Worm (Caenorhabditis elegans) whole organism, L3 larva: ENCODE measurements around the gene C49F8.3.

Experiments
- R02D3.7 ChIP-seq: fragments of 150-350 bp; optimal IDR thresholded peaks from 2 replicates; lab custom pipeline; 2014; ENCODE audit warnings: missing biosample characterization, missing genetic modification characterization
- ZK546.5 ChIP-seq: sonication (generic microtip); optimal IDR thresholded peaks from 2 replicates; lab custom pipeline; 2017; ENCODE audit warnings: missing biosample characterization, missing genetic modification characterization
- ama-1 ChIP-seq: fragments of 150-350 bp; optimal IDR thresholded peaks from 2 replicates; lab custom pipeline; 2018
- ceh-28 ChIP-seq: fragments of 150-350 bp; optimal IDR thresholded peaks from 2 replicates; lab custom pipeline; 2014; ENCODE audit warnings: missing biosample characterization, missing genetic modification reagents, missing genetic modification characterization
- ceh-82 ChIP-seq: fragments of 150-350 bp; optimal IDR thresholded peaks from 2 replicates; lab custom pipeline; 2014; ENCODE audit warnings: missing biosample characterization, missing genetic modification characterization
- ceh-9 ChIP-seq: sonication (generic microtip); optimal IDR thresholded peaks from 2 replicates; lab custom pipeline; 2018; ENCODE audit warnings: missing biosample characterization, missing genetic modification characterization
- egl-27 ChIP-seq: sonication (generic microtip); optimal IDR thresholded peaks from 4 replicates; lab custom pipeline; 2017; ENCODE audit warnings: missing biosample characterization, missing genetic modification reagents, missing genetic modification characterization
- egl-5 ChIP-seq: fragments of 150-350 bp; optimal IDR thresholded peaks from 2 replicates; lab custom pipeline; 2017; ENCODE audit warnings: missing biosample characterization, missing genetic modification reagents, missing genetic modification characterization, inconsistent platforms
- elt-1 ChIP-seq: fragments of 150-350 bp; optimal IDR thresholded peaks from 2 replicates; lab custom pipeline; 2014; ENCODE audit warnings: missing biosample characterization, missing genetic modification characterization
- elt-2 ChIP-seq: sonication (generic microtip); optimal IDR thresholded peaks from 2 replicates; lab custom pipeline; 2016; ENCODE audit warnings: missing genetic modification reagents, mild to moderate bottlenecking, missing genetic modification characterization, missing compliant biosample characterization
- elt-3 ChIP-seq, 3 experiments: fragments of 150-350 bp in 1 of 3; sonication (generic microtip) in 2 of 3; optimal IDR thresholded peaks; 2 replicates in 2 of 3; 4 replicates in 1 of 3; lab custom pipeline; 2014 to 2017; ENCODE audit warnings: missing biosample characterization in 3 of 3, missing genetic modification characterization in 3 of 3
- eor-1 ChIP-seq, 2 experiments: fragments of 150-350 bp; optimal IDR thresholded peaks; 2 replicates each; lab custom pipeline; 2014 to 2018; ENCODE audit warnings: missing biosample characterization in 2 of 2, missing genetic modification characterization in 2 of 2
- fkh-10 ChIP-seq: sonication (generic microtip); optimal IDR thresholded peaks from 2 replicates; lab custom pipeline; 2017; ENCODE audit warnings: missing biosample characterization, missing genetic modification reagents, missing genetic modification characterization
- fos-1 ChIP-seq: fragments of 150-350 bp; optimal IDR thresholded peaks from 2 replicates; lab custom pipeline; 2014; ENCODE audit warnings: missing biosample characterization, missing genetic modification characterization
- hmg-11 ChIP-seq: sonication (generic microtip); optimal IDR thresholded peaks from 2 replicates; lab custom pipeline; 2016; ENCODE audit warnings: missing genetic modification characterization, missing compliant biosample characterization
- jun-1 ChIP-seq: fragments of 150-350 bp; optimal IDR thresholded peaks from 2 replicates; lab custom pipeline; 2014; ENCODE audit warnings: missing biosample characterization, missing genetic modification reagents, missing genetic modification characterization
- lin-15B ChIP-seq: fragments of 150-350 bp; optimal IDR thresholded peaks from 2 replicates; lab custom pipeline; 2014; ENCODE audit warnings: missing biosample characterization, missing genetic modification characterization
- lin-39 ChIP-seq: fragments of 150-350 bp; optimal IDR thresholded peaks from 2 replicates; lab custom pipeline; 2018; ENCODE audit warnings: missing biosample characterization, missing genetic modification reagents, missing genetic modification characterization
- lsy-12 ChIP-seq: sonication (generic microtip); optimal IDR thresholded peaks from 2 replicates; lab custom pipeline; 2016; ENCODE audit warnings: mild to moderate bottlenecking, missing genetic modification characterization, missing compliant biosample characterization
- mdl-1 ChIP-seq: fragments of 150-350 bp; optimal IDR thresholded peaks from 2 replicates; lab custom pipeline; 2014; ENCODE audit warnings: missing biosample characterization, missing genetic modification characterization
- mml-1 ChIP-seq: fragments of 150-350 bp; sonication (generic microtip); optimal IDR thresholded peaks from 3 replicates; lab custom pipeline; 2014; ENCODE audit warnings: missing biosample characterization, missing genetic modification characterization
- nfya-1 ChIP-seq: sonication (generic microtip); optimal IDR thresholded peaks from 2 replicates; lab custom pipeline; 2017; ENCODE audit warnings: missing genetic modification characterization, mild to moderate bottlenecking, missing compliant biosample characterization, antibody characterized with exemption, moderate library complexity; ENCODE audit not compliant: insufficient read depth
- nhr-11 ChIP-seq: fragments of 150-350 bp; optimal IDR thresholded peaks from 2 replicates; lab custom pipeline; 2014; ENCODE audit warnings: missing biosample characterization, missing genetic modification characterization
- nhr-12 ChIP-seq: fragments of 150-350 bp; optimal IDR thresholded peaks from 2 replicates; lab custom pipeline; 2014; ENCODE audit warnings: missing biosample characterization, missing genetic modification characterization
- nhr-23 ChIP-seq: fragments of 150-350 bp; optimal IDR thresholded peaks from 2 replicates; lab custom pipeline; 2014; ENCODE audit warnings: missing biosample characterization, missing genetic modification reagents, missing genetic modification characterization
- nhr-237 ChIP-seq: fragments of 150-350 bp; optimal IDR thresholded peaks from 2 replicates; lab custom pipeline; 2014; ENCODE audit warnings: missing biosample characterization, missing genetic modification characterization
- nhr-25 ChIP-seq: sonication (generic microtip); optimal IDR thresholded peaks from 2 replicates; lab custom pipeline; 2017; ENCODE audit warnings: missing biosample characterization, missing genetic modification characterization
- nhr-28 ChIP-seq: fragments of 150-350 bp; optimal IDR thresholded peaks from 2 replicates; lab custom pipeline; 2014; ENCODE audit warnings: missing biosample characterization, missing genetic modification characterization
- nhr-43 ChIP-seq: sonication (generic microtip); optimal IDR thresholded peaks from 2 replicates; lab custom pipeline; 2016; ENCODE audit warnings: mild to moderate bottlenecking, missing genetic modification characterization, missing compliant biosample characterization; ENCODE audit not compliant: poor library complexity, severe bottlenecking
- nhr-67 ChIP-seq: fragments of 150-350 bp; optimal IDR thresholded peaks from 2 replicates; lab custom pipeline; 2014; ENCODE audit warnings: missing biosample characterization, missing genetic modification characterization
- nhr-76 ChIP-seq: fragments of 150-350 bp; sonication (generic microtip); optimal IDR thresholded peaks from 5 replicates; lab custom pipeline; 2014; ENCODE audit warnings: missing biosample characterization, missing genetic modification characterization
- nhr-77 ChIP-seq: fragments of 150-350 bp; optimal IDR thresholded peaks from 2 replicates; lab custom pipeline; 2014; ENCODE audit warnings: missing biosample characterization, missing genetic modification characterization
- pha-4 ChIP-seq: fragments of 150-350 bp; optimal IDR thresholded peaks from 2 replicates; lab custom pipeline; 2014; ENCODE audit warnings: missing biosample characterization, missing genetic modification reagents, missing genetic modification characterization
- pqm-1 ChIP-seq: fragments of 150-350 bp; optimal IDR thresholded peaks from 2 replicates; lab custom pipeline; 2017; ENCODE audit warnings: missing biosample characterization, missing genetic modification characterization, inconsistent platforms
- sea-2 ChIP-seq: fragments of 150-350 bp; sonication (generic microtip); optimal IDR thresholded peaks from 4 replicates; lab custom pipeline; 2014; ENCODE audit warnings: missing biosample characterization, missing genetic modification reagents, missing genetic modification characterization
- skn-1 ChIP-seq: fragments of 150-350 bp; optimal IDR thresholded peaks from 2 replicates; lab custom pipeline; 2014; ENCODE audit warnings: missing biosample characterization, missing genetic modification characterization
- tbx-2 ChIP-seq: sonication (generic microtip); optimal IDR thresholded peaks from 2 replicates; lab custom pipeline; 2016; ENCODE audit warnings: mild to moderate bottlenecking, missing genetic modification characterization, missing compliant biosample characterization
- unc-39 ChIP-seq: sonication (generic microtip); optimal IDR thresholded peaks from 4 replicates; lab custom pipeline; 2017; ENCODE audit warnings: missing biosample characterization, missing genetic modification characterization
- ztf-4 ChIP-seq: fragments of 150-350 bp; optimal IDR thresholded peaks from 2 replicates; lab custom pipeline; 2014; ENCODE audit warnings: missing biosample characterization, missing genetic modification characterization

The C49F8.3 gene

ce11 chrX:13350123-13350798 lies 37.1 kb downstream of the C49F8.3 start:
- TF ChIP-seq nhr-76 (no peak), nhr-43 (tag; lab: Kevin White, UChicago) (peak; percentile 71), lsy-12 (tag; lab: Kevin White, UChicago) (no peak), lin-39 (tag; lab: Kevin White, UChicago) (peak; percentile 19), sea-2 (GFP tag; lab: Kevin White, UChicago) (no peak), nhr-23 (tag; lab: Kevin White, UChicago) (no peak), mml-1 (tag; lab: Kevin White, UChicago) (no peak), ama-1 (peak; percentile 78)

ce11 chrX:13349230-13350122 lies 37.9 kb downstream of the C49F8.3 start:
- peak; percentile 24 for TF ChIP-seq R02D3.7 (tag; lab: Kevin White, UChicago)
- TF ChIP-seq nhr-28 (tag; lab: Kevin White, UChicago): peak; percentile 54
- TF ChIP-seq nhr-23 (tag; lab: Kevin White, UChicago): peak; percentile 31
- no peak for TF ChIP-seq ceh-9 (tag; lab: Kevin White, UChicago)
- no peak for TF ChIP-seq hmg-11
- peak; percentile 79 for TF ChIP-seq pqm-1 (tag; lab: Kevin White, UChicago)
- no peak for TF ChIP-seq nhr-77 (tag; lab: Kevin White, UChicago)
- no peak for TF ChIP-seq ZK546.5
- no peak for TF ChIP-seq mdl-1 (tag; lab: Kevin White, UChicago)
- TF ChIP-seq ama-1: peak; percentile 98
- peak; percentile 83 for TF ChIP-seq tbx-2 (tag; lab: Kevin White, UChicago)
- TF ChIP-seq fos-1 (tag; lab: Kevin White, UChicago): no peak
- TF ChIP-seq ceh-82 (tag; lab: Kevin White, UChicago): peak; percentile 27
- TF ChIP-seq skn-1 (tag; lab: Kevin White, UChicago): no peak
- TF ChIP-seq elt-3 (tag; optimal IDR thresholded peaks at IDR 0.05; lab: Kevin White, UChicago): peak in 1 of 3 experiments; percentile 67
- peak; percentile 46 for TF ChIP-seq nhr-67 (tag; lab: Kevin White, UChicago)
- TF ChIP-seq ztf-4 (tag; lab: Kevin White, UChicago): peak; percentile 82
- peak; percentile 10 for TF ChIP-seq nfya-1 (tag; lab: Kevin White, UChicago)
- TF ChIP-seq elt-1 (tag; lab: Kevin White, UChicago): no peak
- peak in 1 of 2 experiments; percentile 36 for TF ChIP-seq eor-1 (tag; optimal IDR thresholded peaks at IDR 0.05; lab: Kevin White, UChicago)
- no peak for TF ChIP-seq nhr-12
- peak; percentile 34 for TF ChIP-seq pha-4 (tag; lab: Kevin White, UChicago)
- TF ChIP-seq lsy-12 (tag; lab: Kevin White, UChicago): peak; percentile 63
- TF ChIP-seq elt-2 (tag; lab: Kevin White, UChicago): peak; percentile 32
- TF ChIP-seq nhr-43 (tag; lab: Kevin White, UChicago): peak; percentile 92

- TF ChIP-seq ztf-4 (tag; lab: Kevin White, UChicago): peak; percentile 45
- no peak for TF ChIP-seq nhr-237 (tag; lab: Kevin White, UChicago)
- peak; percentile 19 for TF ChIP-seq jun-1 (tag; lab: Kevin White, UChicago)
- no peak for TF ChIP-seq tbx-2 (tag; lab: Kevin White, UChicago)
- peak; percentile 17 for TF ChIP-seq pha-4 (tag; lab: Kevin White, UChicago)
- no peak for TF ChIP-seq nhr-12
- TF ChIP-seq nhr-43 (tag; lab: Kevin White, UChicago): peak; percentile 96
- TF ChIP-seq elt-2 (tag; lab: Kevin White, UChicago): peak; percentile 64
- TF ChIP-seq R02D3.7 (tag; lab: Kevin White, UChicago): no peak
- peak; percentile 30 for TF ChIP-seq nhr-25 (tag; lab: Kevin White, UChicago)
- no peak for TF ChIP-seq ZK546.5
- peak; percentile 23 for TF ChIP-seq lsy-12 (tag; lab: Kevin White, UChicago)
- TF ChIP-seq ceh-28 (tag; lab: Kevin White, UChicago): no peak
- TF ChIP-seq nhr-67 (tag; lab: Kevin White, UChicago): no peak
- TF ChIP-seq pqm-1 (tag; lab: Kevin White, UChicago): peak; percentile 63
- peak in 1 of 3 experiments; percentile 9 for TF ChIP-seq elt-3 (tag; optimal IDR thresholded peaks at IDR 0.05; lab: Kevin White, UChicago)
- TF ChIP-seq egl-5: no peak
- TF ChIP-seq nhr-23 (tag; lab: Kevin White, UChicago): peak; percentile 85
- no peak for TF ChIP-seq elt-1 (tag; lab: Kevin White, UChicago)
- no peak for TF ChIP-seq mdl-1 (tag; lab: Kevin White, UChicago)
- TF ChIP-seq nfya-1 (tag; lab: Kevin White, UChicago): peak; percentile 58
- peak; percentile 49 for TF ChIP-seq skn-1 (tag; lab: Kevin White, UChicago)
- no peak for TF ChIP-seq unc-39 (tag; lab: Kevin White, UChicago)
- no peak for TF ChIP-seq nhr-77 (tag; lab: Kevin White, UChicago)
- TF ChIP-seq ceh-9 (tag; lab: Kevin White, UChicago): no peak
- TF ChIP-seq nhr-11: no peak
- no peak for TF ChIP-seq egl-27 (tag; lab: Kevin White, UChicago)
- no peak for TF ChIP-seq lin-15B
- TF ChIP-seq fkh-10 (GFP tag; lab: Kevin White, UChicago): no peak
- TF ChIP-seq, all 47 proteins: peak for 12
These were observed 38.9 kb downstream of the C49F8.3 start for ce11 chrX:13348417-13348816.
